Worm (Caenorhabditis elegans) whole organism, L3 larva: Measurements from ENCODE around the gene nspc-19.

Experiments used
- ceh-82 ChIP-seq: fragments of 150-350 bp; optimal IDR thresholded peaks from 2 replicates; lab custom pipeline; 2014; ENCODE audit warnings: missing biosample characterization, missing genetic modification characterization
- unc-62 ChIP-seq: fragments of 150-350 bp; sonication (generic microtip); optimal IDR thresholded peaks from 4 replicates; lab custom pipeline; 2014; ENCODE audit warnings: missing biosample characterization, missing genetic modification reagents, missing genetic modification characterization

DNA sequence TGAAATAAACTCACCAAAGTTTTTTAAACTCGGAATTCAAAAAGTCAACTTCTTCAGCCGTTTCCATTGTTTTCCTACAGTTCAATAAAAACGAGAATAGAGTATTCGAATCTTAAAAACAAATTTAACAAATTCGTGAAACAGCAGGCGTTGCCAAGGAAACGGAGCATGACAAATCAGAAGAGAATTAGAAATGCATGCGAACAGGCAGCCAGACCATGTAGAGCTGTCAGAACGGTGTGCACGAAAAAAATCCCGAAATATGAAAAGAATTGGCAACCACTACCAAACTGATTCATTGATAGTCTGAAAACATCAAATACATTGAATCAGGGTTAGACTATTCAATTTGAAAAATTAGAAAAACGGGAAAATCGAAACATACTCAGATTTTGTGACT lies 13.5 kb downstream of the nspc-19 start, which contains the start of gene fbxa-81:
- no peak for TF ChIP-seq ceh-82 (tag; lab: Kevin White, UChicago)
- TF ChIP-seq unc-62 (GFP tag; lab: Kevin White, UChicago), result no peak
